Fruit fly (Drosophila melanogaster) whole organism, embryonic: Measurements from ENCODE around the gene CG32040.

Experiments
- Bteb2 ChIP-seq: fragments of 200-800 bp; sonication (Bioruptor generic); optimal IDR thresholded peaks from 2 replicates; lab custom pipeline; 2016; ENCODE audit warnings: missing biosample characterization, missing genetic modification characterization
- CG11093 ChIP-seq: fragments of 200-800 bp; sonication (Bioruptor generic); IDR thresholded peaks from 3 replicates; pipeline ENCODE4 v1.3.6; 2022; ENCODE audit warnings: missing biosample characterization, missing genetic modification characterization
- CG12219 ChIP-seq: fragments of 200-800 bp; sonication (Bioruptor generic); optimal IDR thresholded peaks from 3 replicates; lab custom pipeline; 2018; ENCODE audit warnings: missing biosample characterization, mild to moderate bottlenecking, missing genetic modification characterization
- CG12299 ChIP-seq: fragments of 200-800 bp; sonication (Bioruptor generic); optimal IDR thresholded peaks from 2 replicates; lab custom pipeline; 2018; ENCODE audit warnings: missing biosample characterization, mild to moderate bottlenecking, missing genetic modification characterization
- CG14860 ChIP-seq: fragments of 200-800 bp; sonication (Bioruptor generic); IDR thresholded peaks from 3 replicates; pipeline ENCODE4 v1.3.6; 2022; ENCODE audit warnings: missing biosample characterization, missing genetic modification characterization; ENCODE audit not compliant: partially characterized antibody
- CG15073 ChIP-seq: fragments of 200-800 bp; sonication (Bioruptor generic); optimal IDR thresholded peaks from 2 replicates; lab custom pipeline; 2016; ENCODE audit warnings: missing biosample characterization, missing genetic modification characterization
- CG15479 ChIP-seq: fragments of 200-800 bp; sonication (Bioruptor generic); optimal IDR thresholded peaks from 3 replicates; lab custom pipeline; 2019; ENCODE audit warnings: missing biosample characterization, mild to moderate bottlenecking, missing genetic modification characterization, moderate library complexity
- CG15601 ChIP-seq: fragments of 200-800 bp; sonication (Bioruptor generic); optimal IDR thresholded peaks from 3 replicates; lab custom pipeline; 2019; ENCODE audit warnings: missing biosample characterization, mild to moderate bottlenecking, missing genetic modification characterization, moderate library complexity
- CG1603 ChIP-seq: fragments of 200-800 bp; sonication (Bioruptor generic); optimal IDR thresholded peaks from 2 replicates; lab custom pipeline; 2019; ENCODE audit warnings: missing biosample characterization, mild to moderate bottlenecking, missing genetic modification characterization, moderate library complexity
- CG17359 ChIP-seq: fragments of 200-800 bp; sonication (Bioruptor generic); optimal IDR thresholded peaks from 3 replicates; lab custom pipeline; 2018; ENCODE audit warnings: missing biosample characterization, mild to moderate bottlenecking, missing genetic modification characterization, moderate library complexity
- CG18011 ChIP-seq: fragments of 200-800 bp; sonication (Bioruptor generic); optimal IDR thresholded peaks from 2 replicates; lab custom pipeline; 2017; ENCODE audit warnings: missing biosample characterization, missing genetic modification characterization, mild to moderate bottlenecking, moderate library complexity, missing genotype
- CG1832 ChIP-seq: fragments of 200-800 bp; sonication (Bioruptor generic); optimal IDR thresholded peaks from 2 replicates; lab custom pipeline; 2017; ENCODE audit warnings: missing biosample characterization, mild to moderate bottlenecking, missing genetic modification characterization, inconsistent platforms
- CG2712 ChIP-seq: fragments of 200-800 bp; optimal IDR thresholded peaks from 3 replicates; lab custom pipeline; 2019; ENCODE audit warnings: missing biosample characterization, mild to moderate bottlenecking, missing genetic modification characterization, moderate library complexity
- CG32772 ChIP-seq: fragments of 200-800 bp; sonication (Bioruptor generic); IDR thresholded peaks from 2 replicates; pipeline ENCODE4 v1.3.6; 2022; ENCODE audit warnings: missing biosample characterization, missing genetic modification characterization
- CG34224 ChIP-seq: fragments of 200-800 bp; sonication (Bioruptor generic); IDR thresholded peaks from 3 replicates; pipeline ENCODE4 v1.3.6; 2022; ENCODE audit warnings: missing biosample characterization, missing genetic modification characterization; ENCODE audit not compliant: partially characterized antibody
- CG3838 ChIP-seq: fragments of 200-800 bp; sonication (Bioruptor generic); optimal IDR thresholded peaks from 3 replicates; lab custom pipeline; 2016; ENCODE audit warnings: missing biosample characterization, missing genetic modification characterization
- CG4424 ChIP-seq: fragments of 200-800 bp; sonication (Bioruptor generic); optimal IDR thresholded peaks from 3 replicates; lab custom pipeline; 2016; ENCODE audit warnings: missing biosample characterization, missing genetic modification characterization
- CG4820 ChIP-seq: fragments of 200-800 bp; sonication (Bioruptor generic); optimal IDR thresholded peaks from 3 replicates; lab custom pipeline; 2016; ENCODE audit warnings: missing biosample characterization, missing genetic modification characterization
- CG7745 ChIP-seq: fragments of 200-800 bp; sonication (Bioruptor generic); optimal IDR thresholded peaks from 2 replicates; lab custom pipeline; 2018; ENCODE audit warnings: missing biosample characterization, mild to moderate bottlenecking, missing genetic modification characterization, moderate library complexity
- CG8290 ChIP-seq, 3 experiments: fragments of 200-800 bp; sonication (Bioruptor generic); optimal IDR thresholded peaks; 2 replicates each; lab custom pipeline; 2016 to 2019; ENCODE audit warnings: missing biosample characterization in 3 of 3, missing genetic modification characterization in 3 of 3, mild to moderate bottlenecking in 2 of 3, moderate library complexity in 1 of 3
- CG8359 ChIP-seq: fragments of 200-800 bp; sonication (Bioruptor generic); optimal IDR thresholded peaks from 2 replicates; lab custom pipeline; 2017; ENCODE audit warnings: missing biosample characterization, mild to moderate bottlenecking, missing genetic modification characterization, borderline replicate concordance
- CG9876 ChIP-seq: fragments of 200-800 bp; sonication (Bioruptor generic); optimal IDR thresholded peaks from 2 replicates; lab custom pipeline; 2016; ENCODE audit warnings: missing biosample characterization, missing genetic modification characterization
- Dll ChIP-seq: fragments of 200-800 bp; sonication (Bioruptor generic); IDR thresholded peaks from 4 replicates; pipeline ENCODE4 v1.3.6; 2022; ENCODE audit warnings: missing biosample characterization, missing genetic modification characterization; ENCODE audit not compliant: partially characterized antibody
- Doc3 ChIP-seq: fragments of 200-800 bp; sonication (Bioruptor generic); IDR thresholded peaks from 3 replicates; pipeline ENCODE4 v1.3.6; 2022; ENCODE audit warnings: missing biosample characterization, missing genetic modification characterization; ENCODE audit not compliant: partially characterized antibody
- Dref ChIP-seq: fragments of 200-800 bp; sonication (Bioruptor generic); IDR thresholded peaks from 2 replicates; pipeline ENCODE4 v1.3.6; 2022; ENCODE audit warnings: missing biosample characterization, missing genetic modification characterization
- HmgD ChIP-seq: fragments of 200-800 bp; sonication (Bioruptor generic); optimal IDR thresholded peaks from 3 replicates; lab custom pipeline; 2016; ENCODE audit warnings: missing biosample characterization, missing genetic modification characterization
- Hr78 ChIP-seq, 2 experiments: fragments of 200-800 bp in 1 of 2; fragments of >200 bp in 1 of 2; sonication (Bioruptor generic) in 1 of 2; optimal IDR thresholded peaks; 2 replicates each; lab custom pipeline; 2017 to 2019; ENCODE audit warnings: missing biosample characterization in 2 of 2, missing genetic modification characterization in 2 of 2, mild to moderate bottlenecking in 1 of 2, moderate library complexity in 1 of 2
- Usf ChIP-seq: fragments of 200-800 bp; sonication (Bioruptor generic); optimal IDR thresholded peaks from 2 replicates; lab custom pipeline; 2017; ENCODE audit warnings: missing genotype, missing biosample characterization, missing genetic modification characterization
- abd-A ChIP-seq: fragments of 200-800 bp; sonication (Bioruptor generic); optimal IDR thresholded peaks from 3 replicates; lab custom pipeline; 2019; ENCODE audit warnings: missing biosample characterization, mild to moderate bottlenecking, missing genetic modification characterization, moderate library complexity
- ap ChIP-seq: fragments of 200-800 bp; sonication (Bioruptor generic); IDR thresholded peaks from 2 replicates; pipeline ENCODE4 v1.3.6; 2022; ENCODE audit warnings: missing biosample characterization, missing genetic modification characterization
- ash1 ChIP-seq: fragments of 200-800 bp; sonication (Bioruptor generic); optimal IDR thresholded peaks from 2 replicates; lab custom pipeline; 2018; ENCODE audit warnings: missing biosample characterization, mild to moderate bottlenecking, missing genetic modification characterization
- ato ChIP-seq: fragments of 200-800 bp; sonication (Bioruptor generic); IDR thresholded peaks from 2 replicates; pipeline ENCODE4 v1.3.6; 2022; ENCODE audit warnings: missing biosample characterization, missing genetic modification characterization; ENCODE audit not compliant: partially characterized antibody
- bsh ChIP-seq, 2 experiments: fragments of 200-800 bp; sonication (Bioruptor generic); optimal IDR thresholded peaks; 2 replicates each; lab custom pipeline; 2017 to 2018; ENCODE audit warnings: mild to moderate bottlenecking in 2 of 2, missing biosample characterization in 2 of 2, missing genetic modification characterization in 2 of 2, moderate library complexity in 1 of 2
- cad ChIP-seq: fragments of >200 bp; optimal IDR thresholded peaks from 2 replicates; lab custom pipeline; 2017; ENCODE audit warnings: missing biosample characterization, missing genetic modification characterization
- cas ChIP-seq: fragments of 200-800 bp; sonication (Bioruptor generic); IDR thresholded peaks from 2 replicates; pipeline ENCODE4 v1.3.6; 2022; ENCODE audit warnings: missing biosample characterization, missing genetic modification characterization
- chn ChIP-seq: fragments of 200-800 bp; sonication (Bioruptor generic); optimal IDR thresholded peaks from 2 replicates; lab custom pipeline; 2016; ENCODE audit warnings: missing biosample characterization, missing genetic modification characterization
- danr ChIP-seq: fragments of 200-800 bp; sonication (Bioruptor generic); IDR thresholded peaks from 2 replicates; pipeline ENCODE4 v1.3.6; 2022; ENCODE audit warnings: missing biosample characterization, missing genetic modification characterization
- emc ChIP-seq: fragments of 200-800 bp; sonication (Bioruptor generic); optimal IDR thresholded peaks from 2 replicates; lab custom pipeline; 2016; ENCODE audit warnings: missing biosample characterization, missing genetic modification characterization
- gce ChIP-seq: fragments of 200-800 bp; sonication (Bioruptor generic); IDR thresholded peaks from 3 replicates; pipeline ENCODE4 v1.3.6; 2022; ENCODE audit warnings: missing biosample characterization, missing genetic modification characterization
- gsb-n ChIP-seq: fragments of 200-800 bp; sonication (Bioruptor generic); optimal IDR thresholded peaks from 3 replicates; lab custom pipeline; 2018; ENCODE audit warnings: missing biosample characterization, mild to moderate bottlenecking, missing genetic modification characterization
- hb ChIP-seq: fragments of 200-800 bp; sonication (Bioruptor generic); IDR thresholded peaks from 3 replicates; pipeline ENCODE4 v1.3.6; 2022; ENCODE audit warnings: missing biosample characterization, missing genetic modification characterization; ENCODE audit not compliant: partially characterized antibody
- odd ChIP-seq: fragments of 200-800 bp; sonication (Bioruptor generic); optimal IDR thresholded peaks from 2 replicates; lab custom pipeline; 2017; ENCODE audit warnings: missing biosample characterization, mild to moderate bottlenecking, missing genetic modification characterization
- phol ChIP-seq: fragments of 200-800 bp; sonication (Bioruptor generic); optimal IDR thresholded peaks from 3 replicates; lab custom pipeline; 2018; ENCODE audit warnings: missing biosample characterization, mild to moderate bottlenecking, missing genetic modification characterization, moderate library complexity
- salm ChIP-seq: fragments of 200-800 bp; sonication (Bioruptor generic); optimal IDR thresholded peaks from 2 replicates; lab custom pipeline; 2018; ENCODE audit warnings: missing biosample characterization, mild to moderate bottlenecking, missing genetic modification characterization
- sd ChIP-seq: fragments of 200-800 bp; sonication (Bioruptor generic); optimal IDR thresholded peaks from 3 replicates; lab custom pipeline; 2018; ENCODE audit warnings: missing biosample characterization, mild to moderate bottlenecking, missing genetic modification characterization, moderate library complexity
- stc ChIP-seq: fragments of 200-800 bp; sonication (Bioruptor generic); IDR thresholded peaks from 2 replicates; pipeline ENCODE4 v1.3.6; 2022; ENCODE audit warnings: missing biosample characterization, missing genetic modification characterization
- trh ChIP-seq: fragments of 200-800 bp; sonication (Bioruptor generic); optimal IDR thresholded peaks from 2 replicates; lab custom pipeline; 2016; ENCODE audit warnings: missing biosample characterization, missing genetic modification characterization

CG32040 gene

DNA sequence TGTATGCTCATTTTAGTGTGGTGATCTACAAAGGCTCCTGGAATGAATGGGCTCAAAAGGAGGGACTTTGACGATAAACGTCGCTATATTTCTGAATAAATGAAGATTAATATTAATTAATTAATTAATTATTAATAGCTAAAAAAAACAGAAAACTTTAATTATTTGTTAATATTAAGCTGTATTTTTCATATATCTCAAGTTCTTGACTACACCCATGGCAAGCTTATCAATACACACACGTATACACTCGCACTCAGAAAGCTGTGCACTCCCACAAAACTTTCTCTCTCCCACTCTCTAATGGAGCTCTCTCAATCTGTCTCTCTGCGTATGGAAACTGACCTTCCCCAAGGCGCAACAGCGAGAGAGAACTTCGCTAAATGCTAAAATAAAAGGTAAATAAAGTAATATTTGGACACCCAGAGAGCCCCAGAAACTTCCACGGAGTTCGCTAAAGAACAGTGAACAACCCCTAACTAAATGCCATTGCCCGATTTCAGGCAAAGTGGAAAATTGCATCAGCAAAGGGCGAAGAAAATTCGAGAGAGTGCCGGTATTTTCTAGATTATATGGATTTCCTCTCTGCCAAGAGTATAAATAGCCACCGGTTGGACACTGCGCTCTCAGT is 19.7 kb downstream of the CG32040 start (continued):
- TF ChIP-seq gsb-n, result peak; percentile 26
- peak; percentile 41; the same call in 1 of the 2 replicates for TF ChIP-seq ap
- TF ChIP-seq Dref (GFP tag; lab: Robert Waterston, UW), result no peak
- no peak for TF ChIP-seq Bteb2 (GFP tag; lab: Kevin White, UChicago)
- peak; percentile 53; the same call in 1 of the 3 replicates for TF ChIP-seq CG34224
- TF ChIP-seq CG15073 (GFP tag; lab: Kevin White, UChicago), result no peak
- TF ChIP-seq CG14860 (GFP tag; lab: Robert Waterston, UW), result no peak
- TF ChIP-seq CG4820 (GFP tag; lab: Kevin White, UChicago), result peak; percentile 59
- peak; percentile 72 for TF ChIP-seq CG2712 (tag; lab: Kevin White, UChicago)
- peak; percentile 14 for TF ChIP-seq trh (GFP tag; lab: Kevin White, UChicago)
- TF ChIP-seq hb (GFP tag; lab: Robert Waterston, UW), result no peak
- peak; percentile 51 for TF ChIP-seq CG8359 (GFP tag; lab: Kevin White, UChicago)
- TF ChIP-seq CG12299, result peak; percentile 12
- peak; percentile 53; the same call in 1 of the 3 replicates for TF ChIP-seq CG11093
- TF ChIP-seq emc (GFP tag; lab: Kevin White, UChicago), result no peak
- TF ChIP-seq gce (GFP tag; lab: Robert Waterston, UW), result 0 out of 3 replicates have a peak, but pooled peaks have one; percentile 62
- TF ChIP-seq CG17359 (tag; lab: Kevin White, UChicago), result peak; percentile 82
- 0 out of 2 replicates have a peak, but pooled peaks have one; percentile 18 for TF ChIP-seq CG32772 (GFP tag; lab: Robert Waterston, UW)
- no peak for TF ChIP-seq CG8290 (GFP tag; optimal IDR thresholded peaks at IDR 0.05; lab: Kevin White, UChicago)
- TF ChIP-seq CG8290 (tag; optimal IDR thresholded peaks at IDR 0.05; lab: Kevin White, UChicago), result peak in 1 of 2 experiments; percentile 57
- peak; percentile 69 for TF ChIP-seq danr (GFP tag; lab: Robert Waterston, UW)
- TF ChIP-seq ash1 (GFP tag; lab: Kevin White, UChicago), result no peak
- TF ChIP-seq CG15601 (tag; lab: Kevin White, UChicago), result peak; percentile 64
- TF ChIP-seq CG3838 (GFP tag; lab: Kevin White, UChicago), result no peak
- peak; percentile 47 for TF ChIP-seq CG18011 (GFP tag; lab: Kevin White, UChicago)
- TF ChIP-seq Usf (GFP tag; lab: Kevin White, UChicago), result no peak
- no peak for TF ChIP-seq cad
- peak; percentile 68 for TF ChIP-seq phol (tag; lab: Kevin White, UChicago)
- peak; percentile 62; the same call in 2 of the 4 replicates for TF ChIP-seq Dll (GFP tag; lab: Robert Waterston, UW)
- TF ChIP-seq CG1603 (tag; lab: Kevin White, UChicago), result no peak
- TF ChIP-seq sd (tag; lab: Kevin White, UChicago), result peak; percentile 66
- peak; percentile 6 for TF ChIP-seq chn (GFP tag; lab: Kevin White, UChicago)
- TF ChIP-seq CG1832 (GFP tag; lab: Kevin White, UChicago), result no peak
- no peak for TF ChIP-seq CG7745 (tag; lab: Kevin White, UChicago)
- peak; percentile 63 for TF ChIP-seq abd-A (tag; lab: Kevin White, UChicago)
- peak; percentile 39 to 81 for TF ChIP-seq bsh (GFP tag; optimal IDR thresholded peaks at IDR 0.05; lab: Kevin White, UChicago)
- peak; percentile 13 for TF ChIP-seq CG15479
- TF ChIP-seq odd (GFP tag; lab: Kevin White, UChicago), result peak; percentile 69
- TF ChIP-seq salm (tag; lab: Kevin White, UChicago), result peak; percentile 31
- peak; percentile 44 for TF ChIP-seq CG12219 (GFP tag; lab: Kevin White, UChicago)
- peak; percentile 45; the same call in 2 of the 3 replicates for TF ChIP-seq Doc3
- TF ChIP-seq CG9876 (GFP tag; lab: Kevin White, UChicago), result no peak
- peak; percentile 79 for TF ChIP-seq stc (GFP tag; lab: Robert Waterston, UW)
- peak in 1 of 2 experiments; percentile 43 for TF ChIP-seq Hr78 (GFP tag; optimal IDR thresholded peaks at IDR 0.05; lab: Kevin White, UChicago)
- TF ChIP-seq cas (GFP tag; lab: Robert Waterston, UW), result no peak; the same call in 1 of the 2 replicates
- no peak for TF ChIP-seq HmgD (GFP tag; lab: Kevin White, UChicago)
- peak; percentile 81 for TF ChIP-seq CG4424 (GFP tag; lab: Kevin White, UChicago)
- no peak for TF ChIP-seq ato
